Worm (Caenorhabditis elegans): ENCODE results near the gene E04D5.5.

DNA sequence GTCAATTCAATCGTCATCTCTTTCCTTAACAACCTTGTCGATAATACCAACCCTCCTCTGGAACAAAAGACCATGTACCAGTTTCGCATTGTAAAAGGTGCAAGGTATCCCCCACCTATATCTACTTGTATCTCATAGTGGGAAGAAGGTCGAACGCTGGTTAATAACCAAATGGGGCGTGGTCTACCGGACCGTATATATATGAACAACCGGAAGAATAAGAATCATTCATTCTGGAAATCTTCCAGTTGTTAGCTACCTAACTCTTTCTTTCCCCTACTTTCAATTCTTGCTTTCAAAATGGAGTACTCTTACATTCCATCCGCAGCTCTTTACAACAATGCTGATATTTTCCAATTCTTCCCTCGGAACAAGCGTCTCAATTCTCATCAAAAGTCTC lies 50.1 kb downstream of the E04D5.5 start, which contains the start of gene ZK673.5:
- no peak for TF ChIP-seq R02D3.7 (tag; optimal IDR thresholded peaks at IDR 0.05)
- no peak for TF ChIP-seq nhr-10 (tag; optimal IDR thresholded peaks at IDR 0.05)
- no peak for TF ChIP-seq lin-39 (tag; optimal IDR thresholded peaks at IDR 0.05)
- TF ChIP-seq zip-11 (GFP tag; IDR thresholded peaks at IDR 0.05), result no peak
- no peak for TF ChIP-seq snpc-4 (tag; optimal IDR thresholded peaks at IDR 0.05)
